Fruit fly (Drosophila melanogaster) whole organism, embryonic: Measurements from ENCODE around the gene CG16852.

Experiments used
- Aef1 ChIP-seq: fragments of 200-800 bp; sonication (Bioruptor generic); IDR thresholded peaks from 3 replicates; pipeline ENCODE4 v1.3.6; 2022; ENCODE audit warnings: missing biosample characterization, missing genetic modification characterization
- Atf3 ChIP-seq: fragments of 200-800 bp; sonication (Bioruptor generic); optimal IDR thresholded peaks from 3 replicates; lab custom pipeline; 2016; ENCODE audit warnings: missing biosample characterization, missing genetic modification characterization
- Awh ChIP-seq: fragments of 200-800 bp; sonication (Bioruptor generic); IDR thresholded peaks from 2 replicates; pipeline ENCODE4, ENCODE4 v1.3.6; 2022; ENCODE audit warnings: missing biosample characterization, missing genetic modification characterization
- Bdp1 ChIP-seq: fragments of 200-800 bp; sonication (Bioruptor generic); optimal IDR thresholded peaks from 3 replicates; lab custom pipeline; 2016; ENCODE audit warnings: missing biosample characterization, missing genetic modification characterization
- CG10979 ChIP-seq: fragments of 200-800 bp; sonication (Bioruptor generic); optimal IDR thresholded peaks from 2 replicates; lab custom pipeline; 2018; ENCODE audit warnings: missing biosample characterization, mild to moderate bottlenecking, missing genetic modification characterization, moderate library complexity
- CG17568 ChIP-seq: fragments of 200-800 bp; sonication (Bioruptor generic); optimal IDR thresholded peaks from 2 replicates; lab custom pipeline; 2018; ENCODE audit warnings: missing biosample characterization, mild to moderate bottlenecking, missing genetic modification characterization, moderate library complexity
- CG17912 ChIP-seq: fragments of 200-800 bp; sonication (Bioruptor generic); optimal IDR thresholded peaks from 2 replicates; lab custom pipeline; 2018; ENCODE audit warnings: missing biosample characterization, mild to moderate bottlenecking, missing genetic modification characterization
- CG18011 ChIP-seq: fragments of 200-800 bp; sonication (Bioruptor generic); optimal IDR thresholded peaks from 2 replicates; lab custom pipeline; 2017; ENCODE audit warnings: missing biosample characterization, missing genetic modification characterization, mild to moderate bottlenecking, moderate library complexity, missing genotype
- CG30403 ChIP-seq: fragments of 200-800 bp; sonication (Bioruptor generic); optimal IDR thresholded peaks from 3 replicates; lab custom pipeline; 2016; ENCODE audit warnings: missing biosample characterization, missing genetic modification characterization
- CG3281 ChIP-seq: fragments of 200-800 bp; sonication (Bioruptor generic); optimal IDR thresholded peaks from 3 replicates; lab custom pipeline; 2017; ENCODE audit warnings: missing biosample characterization, mild to moderate bottlenecking, missing genetic modification characterization
- CG33213 ChIP-seq: fragments of 200-800 bp; sonication (Bioruptor generic); optimal IDR thresholded peaks from 3 replicates; lab custom pipeline; 2016; ENCODE audit warnings: missing biosample characterization, missing genetic modification characterization
- CG34224 ChIP-seq: fragments of 200-800 bp; sonication (Bioruptor generic); IDR thresholded peaks from 3 replicates; pipeline ENCODE4 v1.3.6; 2022; ENCODE audit warnings: missing biosample characterization, missing genetic modification characterization; ENCODE audit not compliant: partially characterized antibody
- CG3726 ChIP-seq: fragments of 200-800 bp; sonication (Bioruptor generic); IDR thresholded peaks from 3 replicates; pipeline ENCODE4, ENCODE4 v1.3.6; 2022; ENCODE audit warnings: missing biosample characterization, missing genetic modification characterization
- CG3847 ChIP-seq: fragments of 200-800 bp; sonication (Bioruptor generic); IDR thresholded peaks from 2 replicates; pipeline ENCODE4 v1.3.6; 2022; ENCODE audit warnings: missing biosample characterization, missing genetic modification characterization
- CG42726 ChIP-seq: fragments of 200-800 bp; sonication (Bioruptor generic); IDR thresholded peaks from 2 replicates; pipeline ENCODE4 v1.3.6; 2022; ENCODE audit warnings: missing biosample characterization, missing genetic modification characterization; ENCODE audit not compliant: partially characterized antibody
- CG4617 ChIP-seq: fragments of 200-800 bp; sonication (Bioruptor generic); optimal IDR thresholded peaks from 3 replicates; lab custom pipeline; 2016; ENCODE audit warnings: missing biosample characterization, missing genetic modification characterization, borderline replicate concordance
- CG6272 ChIP-seq: fragments of 200-800 bp; sonication (Bioruptor generic); IDR thresholded peaks from 2 replicates; pipeline ENCODE4 v1.3.6; 2022; ENCODE audit warnings: missing biosample characterization, missing genetic modification characterization
- CG8359 ChIP-seq: fragments of 200-800 bp; sonication (Bioruptor generic); optimal IDR thresholded peaks from 2 replicates; lab custom pipeline; 2017; ENCODE audit warnings: missing biosample characterization, mild to moderate bottlenecking, missing genetic modification characterization, borderline replicate concordance
- CG8478 ChIP-seq: fragments of >200 bp; optimal IDR thresholded peaks from 2 replicates; lab custom pipeline; 2018
- Doc2 ChIP-seq: fragments of 200-800 bp; sonication (Bioruptor generic); IDR thresholded peaks from 2 replicates; pipeline ENCODE4 v1.3.6; 2022; ENCODE audit warnings: missing biosample characterization, missing genetic modification characterization
- E2f1 ChIP-seq: fragments of 200-800 bp; sonication (Bioruptor generic); IDR thresholded peaks from 2 replicates; pipeline ENCODE4 v1.3.6; 2022; ENCODE audit warnings: missing biosample characterization, missing genetic modification characterization
- Eip74EF ChIP-seq, 2 experiments: fragments of 200-800 bp in 1 of 2; fragments of >200 bp in 1 of 2; sonication (Bioruptor generic) in 1 of 2; optimal IDR thresholded peaks; 2 replicates each; lab custom pipeline; 2017 to 2019; ENCODE audit warnings: missing biosample characterization in 2 of 2, missing genetic modification characterization in 2 of 2, mild to moderate bottlenecking in 1 of 2, moderate library complexity in 1 of 2
- Elba2 ChIP-seq: fragments of 200-800 bp; sonication (Bioruptor generic); optimal IDR thresholded peaks from 3 replicates; lab custom pipeline; 2016; ENCODE audit warnings: missing biosample characterization, missing genetic modification characterization
- Fer3 ChIP-seq: fragments of 200-800 bp; sonication (Bioruptor generic); optimal IDR thresholded peaks from 2 replicates; lab custom pipeline; 2018; ENCODE audit warnings: missing biosample characterization, mild to moderate bottlenecking, missing genetic modification characterization, moderate library complexity
- H15 ChIP-seq: fragments of 200-800 bp; sonication (Bioruptor generic); IDR thresholded peaks from 3 replicates; pipeline ENCODE4 v1.3.6; 2022; ENCODE audit warnings: missing biosample characterization, missing genetic modification characterization
- Hr39 ChIP-seq: fragments of >200 bp; optimal IDR thresholded peaks from 2 replicates; lab custom pipeline; 2017
- Jarid2 ChIP-seq: fragments of 200-800 bp; sonication (Bioruptor generic); optimal IDR thresholded peaks from 3 replicates; lab custom pipeline; 2017; ENCODE audit warnings: mild to moderate bottlenecking, missing biosample characterization, missing genetic modification reagents, missing genetic modification characterization
- MTF-1 ChIP-seq: fragments of 200-800 bp; sonication (Bioruptor generic); optimal IDR thresholded peaks from 2 replicates; lab custom pipeline; 2018; ENCODE audit warnings: missing biosample characterization, mild to moderate bottlenecking, missing genetic modification characterization, borderline replicate concordance
- Rx ChIP-seq: fragments of 200-800 bp; sonication (Bioruptor generic); IDR thresholded peaks from 2 replicates; pipeline ENCODE4 v1.3.6; 2022; ENCODE audit warnings: missing biosample characterization, missing genetic modification characterization
- Spps ChIP-seq: fragments of 200-800 bp; sonication (Bioruptor generic); optimal IDR thresholded peaks from 2 replicates; lab custom pipeline; 2018; ENCODE audit warnings: missing biosample characterization, mild to moderate bottlenecking, missing genetic modification characterization
- Stat92E ChIP-seq, 3 experiments: fragments of >200 bp in 2 of 3; fragments of 200-800 bp in 1 of 3; sonication (Bioruptor generic) in 1 of 3; optimal IDR thresholded peaks; 2 replicates each; lab custom pipeline; 2017 to 2019; ENCODE audit warnings: missing biosample characterization in 3 of 3, missing genetic modification characterization in 3 of 3, mild to moderate bottlenecking in 1 of 3, moderate library complexity in 1 of 3
- Taf1 ChIP-seq: fragments of 200-800 bp; sonication (Bioruptor generic); IDR thresholded peaks from 2 replicates; pipeline ENCODE4 v1.3.6; 2022; ENCODE audit warnings: missing biosample characterization, missing genetic modification characterization
- Xbp1 ChIP-seq: fragments of 200-800 bp; sonication (Bioruptor generic); optimal IDR thresholded peaks from 3 replicates; lab custom pipeline; 2016; ENCODE audit warnings: missing biosample characterization, mild to moderate bottlenecking, missing genetic modification characterization
- cato ChIP-seq: fragments of 200-800 bp; sonication (Bioruptor generic); optimal IDR thresholded peaks from 2 replicates; lab custom pipeline; 2016; ENCODE audit warnings: missing biosample characterization, missing genetic modification characterization, borderline replicate concordance
- crol ChIP-seq: fragments of 200-800 bp; sonication (Bioruptor generic); IDR thresholded peaks from 2 replicates; pipeline ENCODE4 v1.3.6; 2022; ENCODE audit warnings: missing biosample characterization, missing genetic modification characterization
- en ChIP-seq: fragments of 200-800 bp; sonication (Bioruptor generic); optimal IDR thresholded peaks from 2 replicates; lab custom pipeline; 2016; ENCODE audit warnings: missing biosample characterization, missing genetic modification characterization
- esg ChIP-seq: fragments of 200-800 bp; sonication (Bioruptor generic); conservative IDR thresholded peaks from 2 replicates; pipeline ENCODE4 v1.3.6; 2022; ENCODE audit warnings: missing biosample characterization, missing genetic modification characterization
- eve ChIP-seq, 2 experiments: fragments of >200 bp; optimal IDR thresholded peaks; 2 replicates each; lab custom pipeline; 2017; ENCODE audit warnings: missing biosample characterization in 2 of 2, missing genetic modification characterization in 2 of 2
- gem ChIP-seq: fragments of 200-800 bp; sonication (Bioruptor generic); optimal IDR thresholded peaks from 2 replicates; lab custom pipeline; 2019; ENCODE audit warnings: missing biosample characterization, mild to moderate bottlenecking, missing genetic modification characterization, moderate library complexity
- h ChIP-seq: fragments of >200 bp; optimal IDR thresholded peaks from 2 replicates; lab custom pipeline; 2017
- hb ChIP-seq: fragments of 200-800 bp; sonication (Bioruptor generic); IDR thresholded peaks from 3 replicates; pipeline ENCODE4 v1.3.6; 2022; ENCODE audit warnings: missing biosample characterization, missing genetic modification characterization; ENCODE audit not compliant: partially characterized antibody
- maf-S ChIP-seq: fragments of 200-800 bp; sonication (Bioruptor generic); optimal IDR thresholded peaks from 2 replicates; lab custom pipeline; 2016; ENCODE audit warnings: missing biosample characterization, missing genetic modification characterization
- pzg ChIP-seq: fragments of 200-800 bp; sonication (Bioruptor generic); optimal IDR thresholded peaks from 3 replicates; lab custom pipeline; 2018; ENCODE audit warnings: missing biosample characterization, mild to moderate bottlenecking, missing genetic modification characterization, moderate library complexity
- sens ChIP-seq: fragments of 200-800 bp; sonication (Bioruptor generic); peaks from one replicate; lab custom pipeline; 2016; ENCODE audit warnings: missing biosample characterization, missing genetic modification characterization
- slou ChIP-seq: fragments of 200-800 bp; sonication (Bioruptor generic); optimal IDR thresholded peaks from 3 replicates; lab custom pipeline; 2016; ENCODE audit warnings: missing biosample characterization, missing genetic modification characterization
- sna ChIP-seq: fragments of 200-800 bp; sonication (Bioruptor generic); IDR thresholded peaks from 2 replicates; pipeline ENCODE4 v1.3.6; 2022; ENCODE audit warnings: missing biosample characterization, missing genetic modification characterization; ENCODE audit not compliant: partially characterized antibody
- vnd ChIP-seq: fragments of 200-800 bp; sonication (Bioruptor generic); IDR thresholded peaks from 3 replicates; pipeline ENCODE4 v1.3.6; 2022; ENCODE audit warnings: missing biosample characterization, missing genetic modification characterization; ENCODE audit not compliant: partially characterized antibody
- zf30C ChIP-seq: fragments of 200-800 bp; sonication (Bioruptor generic); optimal IDR thresholded peaks from 3 replicates; lab custom pipeline; 2018; ENCODE audit warnings: missing biosample characterization, mild to moderate bottlenecking, missing genetic modification characterization
- zfh1 ChIP-seq: fragments of 200-800 bp; sonication (Bioruptor generic); IDR thresholded peaks from 3 replicates; pipeline ENCODE4 v1.3.6; 2022; ENCODE audit warnings: missing biosample characterization, missing genetic modification characterization

The CG16852 gene

DNA sequence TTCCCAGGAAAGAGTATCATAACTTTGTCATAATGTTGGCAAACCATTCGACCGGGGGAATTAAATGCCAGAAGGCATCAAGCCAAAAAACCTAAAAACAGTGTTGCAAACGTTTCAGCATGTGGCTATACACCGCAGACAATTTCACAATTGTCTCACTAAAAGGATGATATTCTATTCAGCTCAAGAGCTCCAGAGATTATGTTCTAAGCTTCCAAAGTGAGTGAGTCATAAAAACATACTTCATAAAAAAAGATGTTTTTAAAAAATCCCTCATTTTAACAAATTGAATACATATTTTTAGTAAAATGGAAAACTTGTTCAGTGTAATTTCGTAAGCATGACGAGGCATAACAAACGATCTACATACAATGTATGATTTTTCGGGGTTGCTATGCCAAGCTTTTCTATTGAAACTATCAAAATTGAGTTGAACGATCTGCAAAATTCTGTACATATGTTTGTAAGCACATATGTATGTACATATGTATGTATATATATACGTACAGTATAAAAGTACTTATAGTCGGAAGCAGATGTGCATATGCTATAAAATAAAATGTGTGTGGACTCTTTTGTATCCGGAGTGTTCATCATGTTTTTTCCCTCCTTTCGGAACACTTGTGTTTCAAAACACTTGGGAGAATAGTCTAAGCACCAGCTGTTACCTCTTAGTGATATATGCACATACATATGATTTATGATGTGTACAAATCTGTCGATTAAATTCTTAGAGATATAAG lies 25.4 kb upstream of the CG16852 start:
- TF ChIP-seq CG34224 (GFP tag; lab: Robert Waterston, UW) = no peak
- TF ChIP-seq Awh (GFP tag; lab: Robert Waterston, UW) = peak; percentile 85
- no peak for TF ChIP-seq pzg (GFP tag; lab: Kevin White, UChicago)
- TF ChIP-seq Elba2 (GFP tag; lab: Kevin White, UChicago) = no peak
- peak; percentile 17 for TF ChIP-seq CG8359 (GFP tag; lab: Kevin White, UChicago)
- TF ChIP-seq maf-S (GFP tag; lab: Kevin White, UChicago) = peak; percentile 75
- TF ChIP-seq crol (GFP tag; lab: Robert Waterston, UW) = no peak
- TF ChIP-seq Atf3 = peak; percentile 36
- TF ChIP-seq CG3281 = peak; percentile 68
- peak; percentile 80 for TF ChIP-seq esg (GFP tag; lab: Robert Waterston, UW)
- TF ChIP-seq CG33213 (GFP tag; lab: Kevin White, UChicago) = peak; percentile 83
- peak; percentile 75 for TF ChIP-seq H15 (GFP tag; lab: Robert Waterston, UW)
- TF ChIP-seq CG18011 (GFP tag; lab: Kevin White, UChicago) = no peak
- peak; percentile 60; the same call in 2 of the 3 replicates for TF ChIP-seq CG3726 (GFP tag; lab: Robert Waterston, UW)
- no peak for TF ChIP-seq Bdp1 (GFP tag; lab: Kevin White, UChicago)
- TF ChIP-seq sens = peak; percentile 95
- peak; percentile 4 for TF ChIP-seq Jarid2 (GFP tag; lab: Kevin White, UChicago)
- no peak for TF ChIP-seq CG42726 (GFP tag; lab: Robert Waterston, UW)
- no peak for TF ChIP-seq sna (GFP tag; lab: Robert Waterston, UW)
- TF ChIP-seq eve (GFP tag; optimal IDR thresholded peaks at IDR 0.05; lab: Kevin White, UChicago) = peak in 1 of 2 experiments; percentile 71
- peak; percentile 65 for TF ChIP-seq CG17568
- peak; percentile 81 for TF ChIP-seq Aef1
- no peak for TF ChIP-seq h (lab: Kevin White, UChicago)
- peak; percentile 77 for TF ChIP-seq slou (GFP tag; lab: Kevin White, UChicago)
- no peak for TF ChIP-seq cato (GFP tag; lab: Kevin White, UChicago)
- no peak for TF ChIP-seq Hr39
- peak; percentile 88 for TF ChIP-seq Xbp1
- peak in 1 of 3 experiments; percentile 31 for TF ChIP-seq Stat92E (GFP tag; optimal IDR thresholded peaks at IDR 0.05; lab: Kevin White, UChicago)
- TF ChIP-seq CG6272 (GFP tag; lab: Robert Waterston, UW) = no peak; the same call in 1 of the 2 replicates
- TF ChIP-seq Doc2 (GFP tag; lab: Robert Waterston, UW) = no peak; the same call in 1 of the 2 replicates
- TF ChIP-seq zfh1 = peak; percentile 64
- peak; percentile 84 for TF ChIP-seq Fer3 (tag; lab: Kevin White, UChicago)
- TF ChIP-seq hb (GFP tag; lab: Robert Waterston, UW) = no peak
- no peak for TF ChIP-seq CG4617 (GFP tag; lab: Kevin White, UChicago)
- TF ChIP-seq E2f1 = peak; percentile 82
- no peak for TF ChIP-seq MTF-1 (GFP tag; lab: Kevin White, UChicago)
- TF ChIP-seq CG10979 = peak; percentile 69
- peak; percentile 84 for TF ChIP-seq en (GFP tag; lab: Kevin White, UChicago)
- TF ChIP-seq vnd = no peak
- peak; percentile 23; the same call in 1 of the 2 replicates for TF ChIP-seq Taf1 (GFP tag; lab: Robert Waterston, UW)
- peak; percentile 46 for TF ChIP-seq Spps (tag; lab: Kevin White, UChicago)
- peak in 1 of 2 experiments; percentile 70 for TF ChIP-seq Eip74EF (GFP tag; optimal IDR thresholded peaks at IDR 0.05; lab: Kevin White, UChicago)
- TF ChIP-seq CG17912 = no peak
- TF ChIP-seq CG3847 (GFP tag; lab: Robert Waterston, UW) = peak; percentile 40
- peak; percentile 11 for TF ChIP-seq zf30C (GFP tag; lab: Kevin White, UChicago)
- TF ChIP-seq CG30403 (GFP tag; lab: Kevin White, UChicago) = peak; percentile 60
- peak; percentile 83 for TF ChIP-seq Rx (GFP tag; lab: Robert Waterston, UW)
- no peak for TF ChIP-seq CG8478
- peak; percentile 81 for TF ChIP-seq gem (tag; lab: Kevin White, UChicago)
